Worm (Caenorhabditis elegans) whole organism, mixed stage, embryonic: Measurements from ENCODE around the gene clc-12.

ENCODE experiments used
- M03D4.4 ChIP-seq: sonication (generic microtip); optimal IDR thresholded peaks from 2 replicates; lab custom pipeline; 2017; ENCODE audit warnings: mild to moderate bottlenecking, missing genetic modification characterization, missing compliant biosample characterization
- bed-3 ChIP-seq: fragments of 200-800 bp; sonication (Bioruptor generic); optimal IDR thresholded peaks from 3 replicates; lab custom pipeline; 2018; ENCODE audit warnings: mild to moderate bottlenecking, missing genetic modification characterization, moderate library complexity, missing compliant biosample characterization
- blmp-1 ChIP-seq: fragments of 150-350 bp; optimal IDR thresholded peaks from 2 replicates; lab custom pipeline; 2014; ENCODE audit warnings: missing biosample characterization, missing genetic modification characterization
- ceh-39 ChIP-seq: fragments of 150-350 bp; optimal IDR thresholded peaks from 2 replicates; lab custom pipeline; 2014; ENCODE audit warnings: missing biosample characterization, missing genetic modification characterization
- ceh-43 ChIP-seq: fragments of 200-800 bp; sonication (Bioruptor generic); optimal IDR thresholded peaks from 2 replicates; lab custom pipeline; 2018; ENCODE audit warnings: mild to moderate bottlenecking, missing genetic modification characterization, moderate library complexity, missing compliant biosample characterization
- ceh-83 ChIP-seq: fragments of 200-800 bp; sonication (Bioruptor generic); optimal IDR thresholded peaks from 2 replicates; lab custom pipeline; 2018; ENCODE audit warnings: mild to moderate bottlenecking, missing genetic modification characterization, missing compliant biosample characterization
- cnd-1 ChIP-seq: fragments of 200-800 bp; sonication (Bioruptor generic); optimal IDR thresholded peaks from 2 replicates; lab custom pipeline; 2018; ENCODE audit warnings: mild to moderate bottlenecking, missing genetic modification characterization, missing compliant biosample characterization
- drap-1 ChIP-seq: fragments of 200-800 bp; sonication (Bioruptor generic); optimal IDR thresholded peaks from 3 replicates; lab custom pipeline; 2018; ENCODE audit warnings: mild to moderate bottlenecking, missing genetic modification characterization, missing compliant biosample characterization
- elt-1 ChIP-seq: sonication (generic microtip); optimal IDR thresholded peaks from 2 replicates; lab custom pipeline; 2017; ENCODE audit warnings: missing genetic modification characterization, mild to moderate bottlenecking, missing compliant biosample characterization, antibody characterized with exemption, moderate library complexity, borderline replicate concordance; ENCODE audit not compliant: insufficient read depth
- elt-3 ChIP-seq: fragments of 150-350 bp; optimal IDR thresholded peaks from 2 replicates; lab custom pipeline; 2014; ENCODE audit warnings: missing biosample characterization, missing genetic modification characterization
- flh-1 ChIP-seq: fragments of 200-800 bp; sonication (Bioruptor generic); optimal IDR thresholded peaks from 2 replicates; lab custom pipeline; 2018; ENCODE audit warnings: mild to moderate bottlenecking, missing genetic modification characterization, moderate library complexity, missing compliant biosample characterization
- ham-2 ChIP-seq: fragments of 200-800 bp; sonication (Bioruptor generic); optimal IDR thresholded peaks from 2 replicates; lab custom pipeline; 2018; ENCODE audit warnings: mild to moderate bottlenecking, missing genetic modification characterization, missing compliant biosample characterization
- hlh-1 ChIP-seq: fragments of 150-350 bp; optimal IDR thresholded peaks from 2 replicates; lab custom pipeline; 2014; ENCODE audit warnings: missing biosample characterization, missing genetic modification reagents, missing genetic modification characterization
- lsy-2 ChIP-seq: fragments of 150-350 bp; optimal IDR thresholded peaks from 2 replicates; lab custom pipeline; 2014; ENCODE audit warnings: missing biosample characterization, missing genetic modification characterization
- mab-5 ChIP-seq: fragments of 150-350 bp; optimal IDR thresholded peaks from 2 replicates; lab custom pipeline; 2014; ENCODE audit warnings: missing biosample characterization, missing genetic modification characterization
- mep-1 ChIP-seq: fragments of 150-350 bp; optimal IDR thresholded peaks from 2 replicates; lab custom pipeline; 2017; ENCODE audit warnings: missing biosample characterization, missing genetic modification reagents, missing genetic modification characterization, inconsistent platforms
- nhr-12 ChIP-seq: fragments of 150-350 bp; optimal IDR thresholded peaks from 2 replicates; lab custom pipeline; 2014; ENCODE audit warnings: missing biosample characterization, missing genetic modification characterization
- nhr-237 ChIP-seq: fragments of 150-350 bp; optimal IDR thresholded peaks from 2 replicates; lab custom pipeline; 2014; ENCODE audit warnings: missing biosample characterization, missing genetic modification characterization
- nhr-28 ChIP-seq: fragments of 150-350 bp; optimal IDR thresholded peaks from 2 replicates; lab custom pipeline; 2014; ENCODE audit warnings: missing biosample characterization, missing genetic modification characterization
- nhr-76 ChIP-seq: sonication (generic microtip); optimal IDR thresholded peaks from 2 replicates; lab custom pipeline; 2017; ENCODE audit warnings: missing biosample characterization, missing genetic modification characterization
- pha-4 ChIP-seq: fragments of 150-350 bp; optimal IDR thresholded peaks from 2 replicates; lab custom pipeline; 2018; ENCODE audit warnings: missing biosample characterization, missing genetic modification reagents, missing genetic modification characterization
- sem-2 ChIP-seq: fragments of 200-800 bp; sonication (Bioruptor generic); optimal IDR thresholded peaks from 2 replicates; lab custom pipeline; 2018; ENCODE audit warnings: mild to moderate bottlenecking, missing genetic modification characterization, missing compliant biosample characterization
- snpc-4 ChIP-seq: fragments of 150-350 bp; optimal IDR thresholded peaks from 2 replicates; lab custom pipeline; 2014; ENCODE audit warnings: missing biosample characterization, missing genetic modification characterization
- sptf-1 ChIP-seq: sonication (generic microtip); optimal IDR thresholded peaks from 2 replicates; lab custom pipeline; 2017; ENCODE audit warnings: mild to moderate bottlenecking, missing genetic modification characterization, moderate library complexity, missing compliant biosample characterization
- unc-39 ChIP-seq: fragments of 150-350 bp; optimal IDR thresholded peaks from 2 replicates; lab custom pipeline; 2014; ENCODE audit warnings: missing biosample characterization, missing genetic modification characterization
- zip-8 ChIP-seq: fragments of 150-350 bp; optimal IDR thresholded peaks from 2 replicates; lab custom pipeline; 2014; ENCODE audit warnings: missing biosample characterization, missing genetic modification characterization

Gene clc-12

DNA sequence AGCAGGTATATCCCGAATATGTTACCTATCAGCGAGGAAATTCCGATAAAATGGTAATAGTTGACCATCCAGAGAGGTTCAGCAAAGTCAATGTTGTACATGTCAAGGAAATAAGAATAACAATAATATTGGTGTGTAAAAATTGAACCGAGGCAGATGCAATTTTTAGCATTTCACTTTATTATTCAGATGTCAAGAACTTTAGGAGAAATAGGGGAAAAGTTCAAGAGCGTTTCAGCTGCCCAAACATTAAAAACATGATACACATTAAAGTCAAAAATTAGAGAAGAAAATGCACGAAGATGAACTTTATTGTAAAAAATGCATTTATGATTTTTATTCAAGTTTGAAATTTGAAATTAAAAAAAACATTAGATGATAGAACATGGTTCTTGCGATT lies 886 bp downstream of the clc-12 start, which contains the start of gene sri-69:
sri-69 (minus strand) TSS at position 101 of the 400 bp plus-strand sequence.
- no peak for TF ChIP-seq sem-2 (GFP tag; lab: Kevin White, UChicago)
- no peak for TF ChIP-seq mab-5 (tag; lab: Kevin White, UChicago)
- TF ChIP-seq ceh-43 (GFP tag; lab: Kevin White, UChicago), result no peak
- TF ChIP-seq ceh-39 (tag; lab: Kevin White, UChicago), result no peak
- no peak for TF ChIP-seq bed-3 (GFP tag; lab: Kevin White, UChicago)
- TF ChIP-seq snpc-4 (tag; lab: Kevin White, UChicago), result no peak
- no peak for TF ChIP-seq blmp-1 (tag; lab: Kevin White, UChicago)
- TF ChIP-seq unc-39 (tag; lab: Kevin White, UChicago), result no peak
- no peak for TF ChIP-seq sptf-1 (tag; lab: Kevin White, UChicago)
- TF ChIP-seq ham-2 (GFP tag; lab: Kevin White, UChicago), result no peak
- TF ChIP-seq nhr-76, result no peak
- no peak for TF ChIP-seq nhr-28 (tag; lab: Kevin White, UChicago)
- no peak for TF ChIP-seq ceh-83 (GFP tag; lab: Kevin White, UChicago)
- TF ChIP-seq, all 35 proteins: peak for 0

DNA sequence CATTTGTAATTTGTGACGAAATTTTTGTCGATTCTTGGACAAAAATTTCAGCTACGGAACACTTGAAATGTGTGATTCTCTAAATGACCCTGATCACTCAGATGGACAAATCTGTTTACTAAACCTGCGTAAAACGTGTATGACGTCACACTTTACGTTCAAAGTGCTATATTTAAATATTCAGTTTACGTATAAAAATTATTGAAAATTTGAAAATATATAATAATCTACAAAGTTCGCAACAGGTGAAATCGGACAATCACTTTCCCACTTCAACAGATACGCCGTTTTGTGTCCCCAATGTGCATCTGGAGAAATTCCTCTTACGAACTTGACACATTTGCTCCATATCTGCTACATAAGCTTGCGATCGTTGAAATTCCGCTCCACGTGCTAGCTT lies 4.0 kb downstream of the clc-12 start, which contains the start of gene srh-131:
srh-131 (plus strand) TSS at position 301 of the 400 bp plus-strand sequence.
- TF ChIP-seq lsy-2 (tag; lab: Kevin White, UChicago) (no peak), drap-1 (GFP tag; lab: Kevin White, UChicago) (no peak), cnd-1 (no peak), zip-8 (tag; lab: Kevin White, UChicago) (peak; percentile 53)

DNA sequence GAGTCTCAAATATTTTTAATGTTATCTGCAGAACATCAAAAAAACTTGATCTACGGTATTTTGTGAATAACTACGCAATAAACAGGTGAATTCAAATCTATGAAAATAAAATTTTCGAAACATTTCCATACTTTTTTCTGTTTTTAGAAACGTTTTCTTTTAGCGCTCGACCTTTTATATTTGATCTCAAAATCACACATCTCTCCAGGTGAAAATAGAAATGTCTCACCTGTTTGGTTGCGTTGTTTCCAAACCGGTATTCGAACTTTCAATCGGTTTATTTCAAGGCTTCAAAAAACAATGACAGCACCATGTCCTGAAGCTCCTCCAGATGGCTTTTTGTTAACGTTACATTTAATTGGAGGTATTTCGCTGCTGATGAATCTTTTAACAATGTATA lies 8.0 kb downstream of the clc-12 start, which contains the start of gene sri-9:
sri-9 (plus strand) TSS at position 301 of the 400 bp plus-strand sequence.
- TF ChIP-seq sem-2 (GFP tag; lab: Kevin White, UChicago) (no peak), bed-3 (GFP tag; lab: Kevin White, UChicago) (no peak), ham-2 (GFP tag; lab: Kevin White, UChicago) (no peak), flh-1 (GFP tag; lab: Kevin White, UChicago) (no peak)

DNA sequence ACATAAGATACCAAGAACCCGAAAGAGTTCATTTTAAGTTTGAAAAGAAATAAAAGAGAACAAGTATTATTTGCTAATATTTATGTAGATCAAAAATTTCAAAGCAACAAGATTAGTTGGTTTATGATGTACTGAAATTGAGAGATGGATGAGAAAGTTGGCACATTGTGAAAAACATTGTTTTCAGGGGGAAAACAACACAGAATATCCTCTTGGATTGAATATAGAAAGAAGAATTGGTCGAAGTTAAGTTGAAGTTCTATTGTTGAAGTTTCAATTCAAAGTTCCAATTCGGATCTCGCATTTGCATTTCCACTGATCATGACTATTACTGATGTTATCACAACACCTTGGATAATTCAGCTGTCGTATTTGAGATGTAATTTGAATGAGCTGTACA lies 8.6 kb downstream of the clc-12 start:
- no peak for TF ChIP-seq unc-39 (tag; lab: Kevin White, UChicago)

- TF ChIP-seq nhr-237 (tag; lab: Kevin White, UChicago), result no peak
- TF ChIP-seq elt-1 (tag; lab: Kevin White, UChicago), result no peak
Observed at ce11 chrV:17000204-17000603, 9.0 kb downstream of the clc-12 start, which contains the start of gene str-217. Gene str-217 (minus strand): TSS chrV:17000304.

DNA sequence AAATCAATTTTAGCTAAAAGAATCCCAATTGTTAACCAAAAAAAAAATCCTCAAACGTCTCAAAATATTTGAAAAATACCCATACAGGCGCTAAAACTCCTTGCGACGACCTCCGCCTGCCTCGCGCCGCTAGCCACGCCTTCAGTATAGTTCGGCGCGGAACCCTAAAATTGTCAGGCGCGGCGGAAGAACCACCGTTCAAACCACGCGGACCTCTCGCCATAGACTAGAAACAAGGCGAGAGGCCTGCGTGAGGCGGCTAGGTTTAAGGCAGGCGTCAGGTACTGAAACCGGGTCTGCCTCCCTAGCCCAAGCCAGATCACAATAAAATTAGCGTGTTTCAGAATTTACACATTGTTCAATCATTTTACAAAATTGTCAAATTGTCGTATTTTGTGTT lies 16.8 kb downstream of the clc-12 start:
- no peak for TF ChIP-seq mep-1 (tag; lab: Kevin White, UChicago)

DNA sequence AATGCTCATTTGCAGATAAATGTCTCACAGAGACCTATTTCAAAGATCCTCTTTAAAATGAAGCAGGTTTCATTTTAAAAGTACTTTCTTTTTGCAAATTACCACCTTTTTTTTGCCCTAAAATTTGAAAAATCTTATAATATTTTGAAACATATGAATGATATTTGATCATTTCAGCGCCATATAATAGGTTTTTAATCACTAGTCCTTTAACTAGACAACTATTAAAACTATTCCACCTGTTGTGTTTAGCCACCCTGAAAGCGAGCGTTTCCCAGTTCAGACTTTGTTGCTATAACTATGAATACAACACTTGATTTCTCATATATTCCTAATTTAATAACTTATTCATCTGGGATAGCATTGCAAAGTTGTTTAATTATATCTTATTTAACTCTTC lies 17.5 kb downstream of the clc-12 start, which contains the start of gene srz-95:
srz-95 (plus strand) TSS at position 301 of the 400 bp plus-strand sequence.
- TF ChIP-seq mep-1 (tag; lab: Kevin White, UChicago) (no peak), sem-2 (GFP tag; lab: Kevin White, UChicago) (no peak), ceh-39 (tag; lab: Kevin White, UChicago) (no peak), nhr-28 (tag; lab: Kevin White, UChicago) (no peak), nhr-76 (no peak), drap-1 (GFP tag; lab: Kevin White, UChicago) (no peak), pha-4 (tag; lab: Kevin White, UChicago) (no peak), hlh-1 (tag; lab: Kevin White, UChicago) (no peak), nhr-12 (tag; lab: Kevin White, UChicago) (no peak), M03D4.4 (tag; lab: Kevin White, UChicago) (no peak)

- TF ChIP-seq nhr-12 (tag; lab: Kevin White, UChicago), result no peak
- no peak for TF ChIP-seq hlh-1 (tag; lab: Kevin White, UChicago)
- no peak for TF ChIP-seq unc-39 (tag; lab: Kevin White, UChicago)
- TF ChIP-seq elt-3, result no peak
- TF ChIP-seq nhr-237 (tag; lab: Kevin White, UChicago), result no peak
- TF ChIP-seq, all 35 proteins: peak for 0
Observed at ce11 chrV:16988614-16989013, 20.6 kb downstream of the clc-12 start, which contains the start of gene Y102A5C.27. Gene Y102A5C.27 (minus strand): TSS chrV:16988714.
